Worm (Caenorhabditis elegans) whole organism, midembryonic: ENCODE data around the gene F21D5.5.
"Not testable (repeated sequence)": the region's sequence is repeated elsewhere in the genome, so short reads cannot be mapped to it uniquely, and the experiment has no call there.

ENCODE experiments used
- T22C8.4 ChIP-seq: fragments of 200-800 bp; sonication (Bioruptor generic); IDR thresholded peaks from 2 replicates; pipeline ENCODE4 v1.3.6; 2022; ENCODE audit warnings: missing genetic modification characterization, missing compliant biosample characterization
- cog-1 ChIP-seq: sonication (generic microtip); optimal IDR thresholded peaks from 2 replicates; lab custom pipeline; 2016; ENCODE audit warnings: missing genetic modification characterization, missing compliant biosample characterization
- flt-1 ChIP-seq: fragments of 200-800 bp; sonication (Bioruptor generic); IDR thresholded peaks from 2 replicates; pipeline ENCODE4 v1.3.6; 2022; ENCODE audit warnings: missing genetic modification characterization, missing compliant biosample characterization
- klf-2 ChIP-seq: fragments of 200-800 bp; sonication (Bioruptor generic); conservative IDR thresholded peaks from 2 replicates; pipeline ENCODE4 v1.3.6; 2022; ENCODE audit warnings: missing genetic modification reagents, missing genetic modification characterization, missing compliant biosample characterization
- med-1 ChIP-seq: sonication (generic microtip); optimal IDR thresholded peaks from 2 replicates; lab custom pipeline; 2017; ENCODE audit warnings: missing genetic modification characterization, mild to moderate bottlenecking, missing compliant biosample characterization, antibody characterized with exemption, missing genetic modification reagents; ENCODE audit not compliant: insufficient read depth
- ref-1 ChIP-seq: fragments of 200-800 bp; sonication (Bioruptor generic); conservative IDR thresholded peaks from 2 replicates; pipeline ENCODE4 v1.3.6; 2022; ENCODE audit warnings: missing genetic modification reagents, missing genetic modification characterization, missing compliant biosample characterization
- tab-1 ChIP-seq: fragments of 200-800 bp; sonication (Bioruptor generic); IDR thresholded peaks from 2 replicates; pipeline ENCODE4 v1.3.6; 2022; ENCODE audit warnings: missing genetic modification characterization, missing compliant biosample characterization
- ztf-23 ChIP-seq: fragments of 200-800 bp; sonication (Bioruptor generic); IDR thresholded peaks from 2 replicates; pipeline ENCODE4 v1.3.6; 2022; ENCODE audit warnings: missing genetic modification reagents, missing genetic modification characterization, missing compliant biosample characterization
- ztf-29 ChIP-seq: fragments of 200-800 bp; sonication (Bioruptor generic); IDR thresholded peaks from 2 replicates; pipeline ENCODE4 v1.3.6; 2022; ENCODE audit warnings: missing genetic modification reagents, missing genetic modification characterization, missing compliant biosample characterization

F21D5.5 gene

DNA sequence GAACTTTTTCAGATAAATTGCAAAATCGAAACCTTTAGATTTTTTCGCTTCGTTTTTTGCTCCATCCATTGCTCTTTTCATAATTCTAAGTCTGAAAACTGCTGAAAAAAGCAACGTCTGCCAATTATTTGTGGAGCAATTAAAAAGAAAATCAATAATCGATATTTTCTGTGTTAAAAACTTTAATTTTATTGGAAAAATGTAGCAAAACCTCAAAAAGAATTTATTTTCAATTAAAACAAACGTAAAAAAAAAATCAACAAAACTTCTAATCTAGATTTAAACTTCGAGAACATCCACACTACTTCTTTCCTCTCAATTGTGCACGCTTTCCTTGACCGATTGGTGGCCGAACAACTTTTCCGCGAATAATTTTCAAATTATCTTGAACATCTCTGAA, at the start of gene F21D5.5:
Gene F21D5.5, minus strand, starts transcription at position 101 of the 400 bp plus-strand sequence.
- TF ChIP-seq flt-1 (GFP tag; lab: Robert Waterston, UW) (no peak), ztf-29 (no peak), klf-2 (GFP tag; lab: Robert Waterston, UW) (no peak), T22C8.4 (GFP tag; lab: Robert Waterston, UW) (no peak), cog-1 (tag; lab: Kevin White, UChicago) (no peak), ref-1 (GFP tag; lab: Robert Waterston, UW) (no peak), ztf-23 (GFP tag; lab: Robert Waterston, UW) (no peak), tab-1 (GFP tag; lab: Robert Waterston, UW) (no peak), med-1 (GFP tag; lab: Kevin White, UChicago) (no peak)

DNA sequence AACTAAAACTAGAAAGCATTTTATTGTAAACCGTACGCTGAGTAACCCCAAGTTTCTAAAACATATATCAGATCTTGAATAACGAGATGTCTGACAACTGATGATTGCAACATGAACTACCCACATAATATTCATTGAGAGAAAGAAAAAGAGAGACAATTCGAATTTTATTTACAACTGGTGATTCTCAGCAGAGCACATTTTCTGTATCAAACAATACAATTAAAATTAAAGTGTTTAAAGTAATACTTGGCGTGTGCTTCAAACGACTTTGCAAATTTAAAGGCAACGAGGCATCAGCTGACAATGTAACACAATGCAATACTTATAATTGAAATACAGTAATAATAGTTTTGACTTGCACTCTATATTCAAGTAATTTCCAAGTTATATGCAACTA, 48.9 kb upstream of the F21D5.5 start, which contains the start of gene C33D9.10:
Gene C33D9.10, minus strand, starts transcription at position 101 of the 400 bp plus-strand sequence.
- TF ChIP-seq ref-1, T22C8.4, ztf-23 (GFP tag; lab: Robert Waterston, UW): not testable (repeated sequence)

DNA sequence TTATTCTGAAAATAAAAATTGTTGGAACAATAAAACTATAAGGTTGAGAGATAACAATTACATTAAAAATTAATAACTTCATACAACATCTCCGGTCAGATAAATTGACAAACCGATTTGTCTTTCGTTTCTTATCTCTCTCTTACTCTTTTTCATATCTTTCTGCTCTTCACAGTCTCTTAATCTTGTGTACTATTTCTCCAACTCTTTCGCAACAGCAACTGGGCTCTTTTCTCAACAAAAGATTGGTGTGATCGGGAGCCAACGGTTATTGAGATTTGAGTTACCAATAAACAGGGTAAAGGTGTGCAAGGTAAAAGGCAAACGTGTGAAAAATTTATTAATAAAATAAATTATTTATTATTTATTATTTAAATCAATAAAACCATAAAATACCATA, 47.5 kb upstream of the F21D5.5 start, which contains the start of gene C33D9.8:
Gene C33D9.8, minus strand, starts transcription at position 99 of the 400 bp plus-strand sequence.
- no peak for TF ChIP-seq klf-2 (GFP tag; lab: Robert Waterston, UW)
- no peak for TF ChIP-seq ztf-29
- no peak for TF ChIP-seq ztf-23 (GFP tag; lab: Robert Waterston, UW)
- no peak for TF ChIP-seq flt-1 (GFP tag; lab: Robert Waterston, UW)
- TF ChIP-seq tab-1 (GFP tag; lab: Robert Waterston, UW) = no peak
- no peak for TF ChIP-seq ref-1 (GFP tag; lab: Robert Waterston, UW)
- no peak for TF ChIP-seq med-1 (GFP tag; lab: Kevin White, UChicago)
- TF ChIP-seq T22C8.4 (GFP tag; lab: Robert Waterston, UW) = no peak
- no peak for TF ChIP-seq cog-1 (tag; lab: Kevin White, UChicago)

DNA sequence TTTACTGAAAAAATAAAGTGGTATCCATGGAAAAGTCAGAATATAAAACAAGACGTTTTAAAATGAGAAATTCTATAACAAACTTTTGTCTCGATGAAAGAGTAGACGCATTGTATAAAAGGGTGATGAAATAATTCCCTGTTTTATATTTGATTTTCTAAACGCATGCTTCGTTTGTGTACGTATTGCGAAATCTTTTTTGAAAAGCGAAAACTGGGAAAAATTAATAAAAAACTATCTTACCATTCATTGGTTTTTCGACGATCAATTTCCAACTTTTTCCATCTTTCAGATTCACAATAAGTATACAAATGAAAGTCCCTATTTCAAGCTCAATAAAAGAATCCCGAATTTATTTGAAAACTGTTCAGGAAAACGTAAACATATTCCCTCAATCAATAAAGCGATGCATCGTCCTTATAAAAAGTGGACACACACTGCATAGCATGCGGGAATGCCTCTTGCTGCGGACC, 45.7 kb upstream of the F21D5.5 start, which contains the start of gene C33D9.13:
Gene C33D9.13, minus strand, starts transcription at position 423 of the 473 bp plus-strand sequence.
- TF ChIP-seq tab-1 (GFP tag; lab: Robert Waterston, UW) (no peak), klf-2 (GFP tag; lab: Robert Waterston, UW) (no peak), T22C8.4 (GFP tag; lab: Robert Waterston, UW) (no peak)

DNA sequence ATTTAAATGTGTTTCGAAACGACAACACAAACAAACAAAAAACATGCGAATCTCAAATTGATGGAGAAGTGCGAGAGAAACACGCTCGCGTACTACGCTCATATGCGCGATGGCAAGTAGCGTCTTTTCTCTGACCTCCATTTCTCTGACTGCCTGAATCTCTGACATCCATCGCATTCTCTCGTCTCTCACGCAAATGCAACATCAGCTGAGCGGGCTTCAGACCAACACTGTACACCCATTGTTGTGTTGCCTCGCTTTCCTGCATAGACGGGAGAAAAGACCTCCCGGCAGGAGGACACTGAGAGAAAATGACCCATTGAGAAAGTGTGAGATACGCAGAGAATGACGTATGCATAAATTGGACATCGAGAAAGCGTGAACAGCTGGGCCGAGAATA, 43.0 kb upstream of the F21D5.5 start:
- no peak for TF ChIP-seq T22C8.4 (GFP tag; lab: Robert Waterston, UW)
- TF ChIP-seq ref-1 (GFP tag; lab: Robert Waterston, UW) = no peak
- TF ChIP-seq flt-1 (GFP tag; lab: Robert Waterston, UW) = peak; percentile 73
- 0 out of 2 replicates have a peak, but pooled peaks have one; percentile 51 for TF ChIP-seq tab-1 (GFP tag; lab: Robert Waterston, UW)
- no peak for TF ChIP-seq ztf-23 (GFP tag; lab: Robert Waterston, UW)
- TF ChIP-seq ztf-29 = peak; percentile 92
- no peak for TF ChIP-seq med-1 (GFP tag; lab: Kevin White, UChicago)
- TF ChIP-seq klf-2 (GFP tag; lab: Robert Waterston, UW) = no peak
- peak; percentile 93 for TF ChIP-seq cog-1 (tag; lab: Kevin White, UChicago)

DNA sequence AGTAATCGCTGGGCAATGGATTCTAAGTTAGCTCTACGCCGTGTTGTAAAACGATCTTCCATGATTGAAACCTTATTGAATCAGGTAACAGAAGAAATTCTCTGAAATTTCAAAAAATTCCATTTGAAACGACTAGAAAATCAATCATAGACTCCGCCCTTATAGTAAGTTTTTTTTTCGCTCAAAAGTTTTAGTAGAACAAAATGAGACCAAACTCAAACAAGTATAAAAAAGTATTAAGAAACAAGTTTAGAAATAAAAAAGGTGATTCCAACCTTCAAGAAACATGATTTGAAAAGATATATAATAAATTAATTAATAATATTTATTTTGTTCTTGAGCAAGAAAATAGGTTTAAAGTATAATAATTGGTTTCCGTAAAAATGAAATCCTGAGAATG, 38.9 kb upstream of the F21D5.5 start, which contains the start of gene C33D9.6:
Gene C33D9.6, minus strand, starts transcription at position 101 of the 400 bp plus-strand sequence.
- no peak for TF ChIP-seq cog-1 (tag; lab: Kevin White, UChicago)
- TF ChIP-seq ref-1 (GFP tag; lab: Robert Waterston, UW) = no peak
- TF ChIP-seq tab-1 (GFP tag; lab: Robert Waterston, UW) = no peak
- no peak for TF ChIP-seq T22C8.4 (GFP tag; lab: Robert Waterston, UW)
- no peak for TF ChIP-seq med-1 (GFP tag; lab: Kevin White, UChicago)
- no peak for TF ChIP-seq flt-1 (GFP tag; lab: Robert Waterston, UW)
- TF ChIP-seq ztf-23 (GFP tag; lab: Robert Waterston, UW) = no peak
- no peak for TF ChIP-seq klf-2 (GFP tag; lab: Robert Waterston, UW)
- TF ChIP-seq ztf-29 = no peak

DNA sequence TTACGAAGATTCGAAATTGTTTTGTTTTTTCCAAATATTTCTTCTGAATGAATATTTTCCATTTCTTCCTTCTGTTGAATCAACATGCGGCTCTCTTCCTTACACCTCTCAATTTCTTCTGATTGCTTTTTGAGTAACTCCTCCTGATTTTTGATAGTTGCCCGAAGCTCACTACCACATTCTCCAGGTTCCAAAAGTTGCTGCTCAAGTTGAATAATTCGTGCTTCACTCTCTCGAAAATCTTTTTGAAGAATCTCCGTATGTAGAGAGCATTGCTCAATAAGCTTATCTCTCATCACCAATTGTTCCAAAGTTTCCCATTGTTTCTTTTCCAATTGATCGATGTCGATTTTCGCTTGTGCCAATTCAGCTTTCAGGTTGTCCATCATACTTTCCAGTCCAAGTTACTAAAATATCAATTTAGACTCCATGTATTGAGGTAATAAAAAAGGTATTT, 33.6 kb upstream of the F21D5.5 start, which contains the start of gene F20C5.6:
Gene F20C5.6, minus strand, starts transcription at position 407 of the 457 bp plus-strand sequence.
- TF ChIP-seq T22C8.4 (GFP tag; lab: Robert Waterston, UW) (no peak), tab-1 (GFP tag; lab: Robert Waterston, UW) (no peak), ztf-23 (GFP tag; lab: Robert Waterston, UW) (no peak), cog-1 (tag; lab: Kevin White, UChicago) (no peak), ref-1 (GFP tag; lab: Robert Waterston, UW) (no peak), med-1 (GFP tag; lab: Kevin White, UChicago) (no peak), flt-1 (GFP tag; lab: Robert Waterston, UW) (no peak), klf-2 (GFP tag; lab: Robert Waterston, UW) (no peak), ztf-29 (no peak)

DNA sequence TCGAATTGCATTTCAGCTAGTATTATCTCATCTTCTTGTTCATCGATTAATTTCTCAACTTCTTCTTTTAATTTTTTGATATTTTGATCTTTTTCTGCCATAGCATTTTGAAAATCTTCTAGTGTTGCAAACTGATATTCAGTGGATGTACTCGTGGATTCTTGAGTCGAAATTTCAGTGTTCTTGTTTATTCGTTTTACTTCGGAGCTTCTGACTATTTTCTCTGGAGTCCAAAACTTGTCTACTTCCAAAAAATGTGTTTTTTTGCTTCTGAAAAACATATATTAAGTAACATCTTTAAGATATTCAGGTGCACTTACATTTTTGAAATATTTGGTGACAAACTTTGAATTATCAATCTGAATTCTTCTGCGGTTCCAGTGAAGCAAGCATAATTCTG, 30.3 kb upstream of the F21D5.5 start, which contains the start of gene F20C5.5:
Gene F20C5.5, minus strand, starts transcription at position 101 of the 400 bp plus-strand sequence.
- TF ChIP-seq flt-1 (GFP tag; lab: Robert Waterston, UW) (no peak), T22C8.4 (GFP tag; lab: Robert Waterston, UW) (no peak), ztf-23 (GFP tag; lab: Robert Waterston, UW) (no peak), ref-1 (GFP tag; lab: Robert Waterston, UW) (no peak), ztf-29 (no peak), cog-1 (tag; lab: Kevin White, UChicago) (no peak), tab-1 (GFP tag; lab: Robert Waterston, UW) (no peak), klf-2 (GFP tag; lab: Robert Waterston, UW) (no peak), med-1 (GFP tag; lab: Kevin White, UChicago) (no peak)

DNA sequence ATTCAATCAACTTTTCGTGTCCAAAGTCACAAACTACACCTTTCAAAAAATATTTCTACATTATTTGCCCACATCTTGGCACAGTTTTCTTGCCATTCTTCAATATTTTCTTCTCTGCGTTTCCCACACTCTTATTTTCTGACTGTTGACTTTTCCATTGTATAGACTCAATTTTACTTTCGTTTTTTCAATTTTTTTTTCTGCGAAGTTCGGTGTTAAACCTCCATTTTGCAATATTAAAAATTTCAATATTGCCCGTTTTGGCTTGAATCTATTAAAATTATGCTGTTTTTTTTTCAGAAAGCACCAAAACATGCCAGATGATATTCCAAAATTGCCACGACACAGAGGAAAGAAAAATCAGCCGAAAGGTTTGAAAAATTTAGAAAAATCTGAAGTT, 25.4 kb upstream of the F21D5.5 start, which contains the start of gene cdc-50.B:
Gene cdc-50.B, plus strand, starts transcription at position 301 of the 400 bp plus-strand sequence.
- TF ChIP-seq tab-1 (GFP tag; lab: Robert Waterston, UW) (no peak), cog-1 (tag; lab: Kevin White, UChicago) (no peak), ref-1 (GFP tag; lab: Robert Waterston, UW) (no peak), flt-1 (GFP tag; lab: Robert Waterston, UW) (no peak), T22C8.4 (GFP tag; lab: Robert Waterston, UW) (no peak), ztf-29 (no peak), klf-2 (GFP tag; lab: Robert Waterston, UW) (no peak)
